Fruit fly (Drosophila melanogaster): Measurements from ENCODE around the gene L2HGDH.

Gene L2HGDH

dm6 chr2L:18934588-18934987 lies 39.7 kb downstream of the L2HGDH start:
- TF ChIP-seq CG7045 (GFP tag; optimal IDR thresholded peaks at IDR 0.05) (no peak), Clk (GFP tag; optimal IDR thresholded peaks at IDR 0.05) (no peak), kay (GFP tag; ENCODE audit: borderline replicate concordance) (no peak), cnc (optimal IDR thresholded peaks at IDR 0.05) (no peak), CG5204 (GFP tag; optimal IDR thresholded peaks at IDR 0.05) (no peak), Crg-1 (GFP tag; optimal IDR thresholded peaks at IDR 0.05) (no peak), CG33017 (tag; optimal IDR thresholded peaks at IDR 0.05) (no peak), CG7101 (tag; optimal IDR thresholded peaks at IDR 0.05) (no peak), bab1 (GFP tag; optimal IDR thresholded peaks at IDR 0.05) (no peak), CG1620 (GFP tag; optimal IDR thresholded peaks at IDR 0.05) (no peak), ovo (GFP tag; optimal IDR thresholded peaks at IDR 0.05) (no peak), pad (GFP tag; optimal IDR thresholded peaks at IDR 0.05) (no peak), Hr96 (GFP tag; optimal IDR thresholded peaks at IDR 0.05) (no peak), CG12768 (GFP tag; optimal IDR thresholded peaks at IDR 0.05) (no peak), CG11617 (GFP tag; optimal IDR thresholded peaks at IDR 0.05) (no peak), toe (GFP tag; optimal IDR thresholded peaks at IDR 0.05) (no peak), tj (GFP tag; optimal IDR thresholded peaks at IDR 0.05) (no peak), cic (GFP tag; optimal IDR thresholded peaks at IDR 0.05) (no peak), CG14711 (tag; optimal IDR thresholded peaks at IDR 0.05) (no peak), Mnt (GFP tag; optimal IDR thresholded peaks at IDR 0.05) (no peak)

dm6 chr2L:18933867-18934266 lies 40.4 kb downstream of the L2HGDH start:
- no peak for TF ChIP-seq Clk (GFP tag; optimal IDR thresholded peaks at IDR 0.05)
- no peak for TF ChIP-seq Crg-1 (GFP tag; optimal IDR thresholded peaks at IDR 0.05)
- TF ChIP-seq CG12768 (GFP tag; optimal IDR thresholded peaks at IDR 0.05), result no peak
- no peak for TF ChIP-seq CG14711 (tag; optimal IDR thresholded peaks at IDR 0.05)
- TF ChIP-seq Hr96 (GFP tag; optimal IDR thresholded peaks at IDR 0.05), result no peak
- TF ChIP-seq ovo (GFP tag; optimal IDR thresholded peaks at IDR 0.05), result no peak
- no peak for TF ChIP-seq Mnt (GFP tag; optimal IDR thresholded peaks at IDR 0.05)
- TF ChIP-seq CG7101 (tag; optimal IDR thresholded peaks at IDR 0.05), result no peak
- no peak for TF ChIP-seq kay (GFP tag; ENCODE audit: borderline replicate concordance)
- no peak for TF ChIP-seq tj (GFP tag; optimal IDR thresholded peaks at IDR 0.05)
- TF ChIP-seq cnc (optimal IDR thresholded peaks at IDR 0.05), result no peak
- TF ChIP-seq bab1 (GFP tag; optimal IDR thresholded peaks at IDR 0.05), result no peak
- TF ChIP-seq CG7045 (GFP tag; optimal IDR thresholded peaks at IDR 0.05), result no peak
- no peak for TF ChIP-seq CG5204 (GFP tag; optimal IDR thresholded peaks at IDR 0.05)
- TF ChIP-seq CG33017 (tag; optimal IDR thresholded peaks at IDR 0.05), result no peak

- TF ChIP-seq CG11617 (GFP tag; optimal IDR thresholded peaks at IDR 0.05) (no peak), CG1620 (GFP tag; optimal IDR thresholded peaks at IDR 0.05) (no peak), toe (GFP tag; optimal IDR thresholded peaks at IDR 0.05) (no peak), bab1 (GFP tag; optimal IDR thresholded peaks at IDR 0.05) (no peak), Crg-1 (GFP tag; optimal IDR thresholded peaks at IDR 0.05) (no peak), CG7101 (tag; optimal IDR thresholded peaks at IDR 0.05) (no peak), tj (GFP tag; optimal IDR thresholded peaks at IDR 0.05) (no peak), kay (GFP tag; ENCODE audit: borderline replicate concordance) (no peak), ovo (GFP tag; optimal IDR thresholded peaks at IDR 0.05) (no peak), pad (GFP tag; optimal IDR thresholded peaks at IDR 0.05) (no peak), cnc (optimal IDR thresholded peaks at IDR 0.05) (no peak), Clk (GFP tag; optimal IDR thresholded peaks at IDR 0.05) (no peak), cic (GFP tag; optimal IDR thresholded peaks at IDR 0.05) (no peak), CG7045 (GFP tag; optimal IDR thresholded peaks at IDR 0.05) (no peak), CG12768 (GFP tag; optimal IDR thresholded peaks at IDR 0.05) (no peak), CG33017 (tag; optimal IDR thresholded peaks at IDR 0.05) (no peak), Mnt (GFP tag; optimal IDR thresholded peaks at IDR 0.05) (no peak), Hr96 (GFP tag; optimal IDR thresholded peaks at IDR 0.05) (no peak), CG14711 (tag; optimal IDR thresholded peaks at IDR 0.05) (no peak)
Observed at dm6 chr2L:18930352-18931122, 43.7 kb downstream of the L2HGDH start.

dm6 chr2L:18929595-18929994 lies 44.7 kb downstream of the L2HGDH start:
- TF ChIP-seq Clk (GFP tag; optimal IDR thresholded peaks at IDR 0.05), result no peak
- no peak for TF ChIP-seq toe (GFP tag; optimal IDR thresholded peaks at IDR 0.05)
- TF ChIP-seq ovo (GFP tag; optimal IDR thresholded peaks at IDR 0.05), result no peak
- no peak for TF ChIP-seq kay (GFP tag; ENCODE audit: borderline replicate concordance)
- no peak for TF ChIP-seq CG7101 (tag; optimal IDR thresholded peaks at IDR 0.05)
- no peak for TF ChIP-seq pad (GFP tag; optimal IDR thresholded peaks at IDR 0.05)
- no peak for TF ChIP-seq CG1620 (GFP tag; optimal IDR thresholded peaks at IDR 0.05)
- TF ChIP-seq CG14711 (tag; optimal IDR thresholded peaks at IDR 0.05), result no peak

dm6 chr2L:18927891-18928290 lies 46.4 kb downstream of the L2HGDH start:
- TF ChIP-seq CG1620 (GFP tag; optimal IDR thresholded peaks at IDR 0.05), result no peak
- no peak for TF ChIP-seq toe (GFP tag; optimal IDR thresholded peaks at IDR 0.05)
- TF ChIP-seq CG11617 (GFP tag; optimal IDR thresholded peaks at IDR 0.05), result no peak
- TF ChIP-seq Mnt (GFP tag; optimal IDR thresholded peaks at IDR 0.05), result no peak
- no peak for TF ChIP-seq bab1 (GFP tag; optimal IDR thresholded peaks at IDR 0.05)
- no peak for TF ChIP-seq tj (GFP tag; optimal IDR thresholded peaks at IDR 0.05)
- TF ChIP-seq CG14711 (tag; optimal IDR thresholded peaks at IDR 0.05), result no peak
- TF ChIP-seq cic (GFP tag; optimal IDR thresholded peaks at IDR 0.05), result no peak
- no peak for TF ChIP-seq CG33017 (tag; optimal IDR thresholded peaks at IDR 0.05)
- no peak for TF ChIP-seq Crg-1 (GFP tag; optimal IDR thresholded peaks at IDR 0.05)
- no peak for TF ChIP-seq CG5204 (GFP tag; optimal IDR thresholded peaks at IDR 0.05)
- no peak for TF ChIP-seq cnc (optimal IDR thresholded peaks at IDR 0.05)
- no peak for TF ChIP-seq Clk (GFP tag; optimal IDR thresholded peaks at IDR 0.05)
- no peak for TF ChIP-seq CG12768 (GFP tag; optimal IDR thresholded peaks at IDR 0.05)

- TF ChIP-seq CG12768 (GFP tag; optimal IDR thresholded peaks at IDR 0.05) (no peak), CG7045 (GFP tag; optimal IDR thresholded peaks at IDR 0.05) (no peak), ovo (GFP tag; optimal IDR thresholded peaks at IDR 0.05) (no peak)
Observed at dm6 chr2L:18925956-18926355, 48.3 kb downstream of the L2HGDH start.
